Fruit fly (Drosophila melanogaster) whole organism, prepupa: ENCODE measurements around the gene Karybeta3.

Source experiments
- CG11902 ChIP-seq: fragments of 200-800 bp; sonication (Bioruptor generic); optimal IDR thresholded peaks from 3 replicates; lab custom pipeline; 2016; ENCODE audit warnings: missing biosample characterization, missing genetic modification characterization
- CG1621 ChIP-seq: fragments of 200-800 bp; sonication (Bioruptor generic); optimal IDR thresholded peaks from 3 replicates; lab custom pipeline; 2018; ENCODE audit warnings: missing biosample characterization, mild to moderate bottlenecking, missing genetic modification characterization
- CG16779 ChIP-seq: fragments of 200-800 bp; sonication (Bioruptor generic); optimal IDR thresholded peaks from 3 replicates; lab custom pipeline; 2017; ENCODE audit warnings: missing biosample characterization, mild to moderate bottlenecking, missing genetic modification characterization
- CG34406 ChIP-seq: fragments of 200-800 bp; sonication (Bioruptor generic); optimal IDR thresholded peaks from 3 replicates; lab custom pipeline; 2016; ENCODE audit warnings: missing biosample characterization, missing genetic modification characterization
- CG3919 ChIP-seq: fragments of 200-800 bp; sonication (Bioruptor generic); optimal IDR thresholded peaks from 3 replicates; lab custom pipeline; 2016; ENCODE audit warnings: missing biosample characterization, missing genetic modification characterization
- Eip75B ChIP-seq: fragments of 200-800 bp; sonication (Bioruptor generic); optimal IDR thresholded peaks from 3 replicates; lab custom pipeline; 2016; ENCODE audit warnings: missing biosample characterization, missing genetic modification characterization
- Eip78C ChIP-seq: fragments of 200-800 bp; sonication (Bioruptor generic); peaks from one replicate; lab custom pipeline; 2016; ENCODE audit warnings: missing biosample characterization, missing genetic modification characterization
- Sox14 ChIP-seq: fragments of 200-800 bp; sonication (Bioruptor generic); optimal IDR thresholded peaks from 3 replicates; lab custom pipeline; 2016; ENCODE audit warnings: missing biosample characterization, missing genetic modification characterization
- fkh ChIP-seq: fragments of 200-800 bp; sonication (Bioruptor generic); optimal IDR thresholded peaks from 3 replicates; lab custom pipeline; 2017; ENCODE audit warnings: missing biosample characterization, mild to moderate bottlenecking, missing genetic modification characterization, moderate library complexity
- net ChIP-seq: fragments of 200-800 bp; sonication (Bioruptor generic); optimal IDR thresholded peaks from 3 replicates; lab custom pipeline; 2016; ENCODE audit warnings: missing biosample characterization, missing genetic modification characterization

dm6 chr3R:4664947-4665346 lies 16.0 kb downstream of the Karybeta3 start:
- TF ChIP-seq CG16779 (tag; lab: Kevin White, UChicago): peak; percentile 83
- TF ChIP-seq Eip75B (GFP tag; lab: Kevin White, UChicago): peak; percentile 75
- TF ChIP-seq CG3919 (GFP tag; lab: Kevin White, UChicago): peak; percentile 87
- peak; percentile 86 for TF ChIP-seq CG34406 (GFP tag; lab: Kevin White, UChicago)
- peak; percentile 85 for TF ChIP-seq net (GFP tag; lab: Kevin White, UChicago)
- peak; percentile 68 for TF ChIP-seq Sox14 (GFP tag; lab: Kevin White, UChicago)
- peak; percentile 16 for TF ChIP-seq CG11902 (GFP tag; lab: Kevin White, UChicago)
- TF ChIP-seq fkh (GFP tag; lab: Kevin White, UChicago): peak; percentile 95
- peak; percentile 85 for TF ChIP-seq CG1621
- peak; percentile 97 for TF ChIP-seq Eip78C (GFP tag; lab: Kevin White, UChicago)
